Worm (Caenorhabditis elegans) whole organism, L2 larva: ENCODE results near the gene C27F2.6.

ENCODE experiments used
- C34F6.9 ChIP-seq: fragments of 150-350 bp; optimal IDR thresholded peaks from 2 replicates; lab custom pipeline; 2014; ENCODE audit warnings: missing biosample characterization, missing genetic modification characterization
- F13H6.1 ChIP-seq: sonication (generic microtip); optimal IDR thresholded peaks from 2 replicates; lab custom pipeline; 2016; ENCODE audit warnings: missing genetic modification characterization, missing compliant biosample characterization
- R02D3.7 ChIP-seq: fragments of 150-350 bp; optimal IDR thresholded peaks from 2 replicates; lab custom pipeline; 2014; ENCODE audit warnings: missing biosample characterization, missing genetic modification characterization
- Y55F3AM.14 ChIP-seq: fragments of 200-800 bp; sonication (Bioruptor generic); optimal IDR thresholded peaks from 2 replicates; lab custom pipeline; 2018; ENCODE audit warnings: mild to moderate bottlenecking, missing genetic modification characterization, missing compliant biosample characterization
- ZK546.5 ChIP-seq: sonication (generic microtip); optimal IDR thresholded peaks from 2 replicates; lab custom pipeline; 2017; ENCODE audit warnings: missing biosample characterization, missing genetic modification characterization
- alr-1 ChIP-seq: fragments of 150-350 bp; optimal IDR thresholded peaks from 2 replicates; lab custom pipeline; 2014; ENCODE audit warnings: missing biosample characterization, missing genetic modification characterization
- aly-2 ChIP-seq: fragments of 150-350 bp; optimal IDR thresholded peaks from 2 replicates; lab custom pipeline; 2014; ENCODE audit warnings: missing biosample characterization, missing genetic modification characterization
- ama-1 ChIP-seq: fragments of 150-350 bp; optimal IDR thresholded peaks from 2 replicates; lab custom pipeline; 2018; ENCODE audit warnings: inconsistent platforms
- blmp-1 ChIP-seq: sonication (generic microtip); optimal IDR thresholded peaks from 2 replicates; lab custom pipeline; 2017; ENCODE audit warnings: missing genetic modification characterization, mild to moderate bottlenecking, missing compliant biosample characterization, antibody characterized with exemption, moderate library complexity; ENCODE audit not compliant: insufficient read depth
- ceh-16 ChIP-seq: fragments of 150-350 bp; optimal IDR thresholded peaks from 2 replicates; lab custom pipeline; 2014; ENCODE audit warnings: missing biosample characterization, missing genetic modification characterization
- ceh-82 ChIP-seq: fragments of 150-350 bp; optimal IDR thresholded peaks from 2 replicates; lab custom pipeline; 2014; ENCODE audit warnings: missing biosample characterization, missing genetic modification characterization
- crh-2 ChIP-seq: sonication (generic microtip); optimal IDR thresholded peaks from 2 replicates; lab custom pipeline; 2017; ENCODE audit warnings: missing biosample characterization, missing genetic modification characterization
- dmd-4 ChIP-seq: sonication (generic microtip); optimal IDR thresholded peaks from 2 replicates; lab custom pipeline; 2017; ENCODE audit warnings: missing biosample characterization, missing genetic modification characterization
- egl-27 ChIP-seq: sonication (generic microtip); optimal IDR thresholded peaks from 3 replicates; lab custom pipeline; 2017; ENCODE audit warnings: missing biosample characterization, missing genetic modification reagents, missing genetic modification characterization
- elt-1 ChIP-seq: fragments of 150-350 bp; optimal IDR thresholded peaks from 2 replicates; lab custom pipeline; 2014; ENCODE audit warnings: missing biosample characterization, missing genetic modification characterization
- elt-3 ChIP-seq: sonication (generic microtip); optimal IDR thresholded peaks from 2 replicates; lab custom pipeline; 2017; ENCODE audit warnings: missing biosample characterization, missing genetic modification characterization
- fos-1 ChIP-seq: fragments of 150-350 bp; optimal IDR thresholded peaks from 2 replicates; lab custom pipeline; 2014; ENCODE audit warnings: missing biosample characterization, missing genetic modification characterization
- gmeb-1 ChIP-seq: fragments of 150-350 bp; optimal IDR thresholded peaks from 2 replicates; lab custom pipeline; 2014; ENCODE audit warnings: missing biosample characterization, missing genetic modification characterization
- lin-11 ChIP-seq: fragments of 150-350 bp; sonication (generic microtip); optimal IDR thresholded peaks from 2 replicates; lab custom pipeline; 2014; ENCODE audit warnings: missing biosample characterization, missing genetic modification characterization, inconsistent platforms, mixed read lengths
- lin-13 ChIP-seq: fragments of 150-350 bp; optimal IDR thresholded peaks from 2 replicates; lab custom pipeline; 2014; ENCODE audit warnings: missing biosample characterization, missing genetic modification reagents, missing genetic modification characterization
- lin-39 ChIP-seq: fragments of 150-350 bp; optimal IDR thresholded peaks from 2 replicates; lab custom pipeline; 2014; ENCODE audit warnings: missing biosample characterization, missing genetic modification reagents, missing genetic modification characterization
- lsy-2 ChIP-seq, 2 experiments: fragments of 150-350 bp in 1 of 2; sonication (generic microtip) in 1 of 2; optimal IDR thresholded peaks; 2 replicates each; lab custom pipeline; 2014 to 2017; ENCODE audit warnings: missing biosample characterization in 2 of 2, missing genetic modification characterization in 2 of 2
- mab-5 ChIP-seq: fragments of 150-350 bp; optimal IDR thresholded peaks from 2 replicates; lab custom pipeline; 2014; ENCODE audit warnings: missing biosample characterization, missing genetic modification characterization
- mbf-1 ChIP-seq: sonication (generic microtip); optimal IDR thresholded peaks from 2 replicates; lab custom pipeline; 2017; ENCODE audit warnings: missing biosample characterization, missing genetic modification characterization
- mdl-1 ChIP-seq, 2 experiments: fragments of 150-350 bp in 1 of 2; sonication (generic microtip) in 1 of 2; optimal IDR thresholded peaks; 2 replicates each; lab custom pipeline; 2017; ENCODE audit warnings: missing biosample characterization in 2 of 2, missing genetic modification characterization in 2 of 2
- nhr-10 ChIP-seq: sonication (generic microtip); optimal IDR thresholded peaks from 2 replicates; lab custom pipeline; 2017; ENCODE audit warnings: missing biosample characterization, missing genetic modification characterization
- nhr-11 ChIP-seq: fragments of 150-350 bp; optimal IDR thresholded peaks from 2 replicates; lab custom pipeline; 2014; ENCODE audit warnings: missing biosample characterization, missing genetic modification characterization
- nhr-12 ChIP-seq: fragments of 150-350 bp; optimal IDR thresholded peaks from 2 replicates; lab custom pipeline; 2014; ENCODE audit warnings: missing biosample characterization, missing genetic modification characterization
- nhr-129 ChIP-seq: fragments of 150-350 bp; optimal IDR thresholded peaks from 2 replicates; lab custom pipeline; 2014; ENCODE audit warnings: missing biosample characterization, missing genetic modification characterization
- nhr-21 ChIP-seq: fragments of 150-350 bp; optimal IDR thresholded peaks from 2 replicates; lab custom pipeline; 2014; ENCODE audit warnings: missing biosample characterization, missing genetic modification characterization
- nhr-23 ChIP-seq: fragments of 150-350 bp; optimal IDR thresholded peaks from 2 replicates; lab custom pipeline; 2014; ENCODE audit warnings: missing biosample characterization, missing genetic modification reagents, missing genetic modification characterization
- nhr-237 ChIP-seq: fragments of 150-350 bp; optimal IDR thresholded peaks from 2 replicates; lab custom pipeline; 2014; ENCODE audit warnings: missing biosample characterization, missing genetic modification characterization
- nhr-25 ChIP-seq: fragments of 150-350 bp; sonication (generic microtip); optimal IDR thresholded peaks from 3 replicates; lab custom pipeline; 2014; ENCODE audit warnings: missing biosample characterization, missing genetic modification characterization
- nhr-6 ChIP-seq: fragments of 150-350 bp; optimal IDR thresholded peaks from 2 replicates; lab custom pipeline; 2014; ENCODE audit warnings: missing biosample characterization, missing genetic modification characterization
- peb-1 ChIP-seq: fragments of 150-350 bp; optimal IDR thresholded peaks from 2 replicates; lab custom pipeline; 2014; ENCODE audit warnings: missing biosample characterization, missing genetic modification characterization
- sem-4 ChIP-seq: fragments of 150-350 bp; optimal IDR thresholded peaks from 2 replicates; lab custom pipeline; 2014; ENCODE audit warnings: missing biosample characterization, missing genetic modification reagents, missing genetic modification characterization
- skn-1 ChIP-seq: sonication (generic microtip); optimal IDR thresholded peaks from 2 replicates; lab custom pipeline; 2017; ENCODE audit warnings: missing biosample characterization, missing genetic modification characterization
- sma-3 ChIP-seq: sonication (generic microtip); optimal IDR thresholded peaks from 2 replicates; lab custom pipeline; 2016; ENCODE audit warnings: missing genetic modification reagents, missing genetic modification characterization, missing compliant biosample characterization
- sma-9 ChIP-seq, 2 experiments: fragments of 150-350 bp in 1 of 2; sonication (generic microtip) in 1 of 2; optimal IDR thresholded peaks; 2 replicates each; lab custom pipeline; 2014 to 2016; ENCODE audit warnings: missing genetic modification characterization in 2 of 2, mild to moderate bottlenecking in 1 of 2, missing biosample characterization in 1 of 2, missing compliant biosample characterization in 1 of 2, missing genetic modification reagents in 1 of 2, moderate library complexity in 1 of 2
- snpc-4 ChIP-seq: fragments of 150-350 bp; optimal IDR thresholded peaks from 2 replicates; lab custom pipeline; 2014; ENCODE audit warnings: missing biosample characterization, missing genetic modification characterization
- unc-39 ChIP-seq: fragments of 150-350 bp; optimal IDR thresholded peaks from 2 replicates; lab custom pipeline; 2014; ENCODE audit warnings: missing biosample characterization, missing genetic modification characterization
- unc-55 ChIP-seq: fragments of 150-350 bp; sonication (generic microtip); optimal IDR thresholded peaks from 3 replicates; lab custom pipeline; 2014; ENCODE audit warnings: missing biosample characterization, missing genetic modification reagents, missing genetic modification characterization
- unc-62 ChIP-seq: fragments of 150-350 bp; optimal IDR thresholded peaks from 2 replicates; lab custom pipeline; 2014; ENCODE audit warnings: missing biosample characterization, missing genetic modification reagents, missing genetic modification characterization
- zag-1 ChIP-seq: fragments of 150-350 bp; optimal IDR thresholded peaks from 2 replicates; lab custom pipeline; 2014; ENCODE audit warnings: missing biosample characterization, missing genetic modification characterization
- ztf-1 ChIP-seq: fragments of 200-800 bp; sonication (Bioruptor generic); conservative IDR thresholded peaks from 2 replicates; pipeline ENCODE4 v1.3.6; 2022; ENCODE audit warnings: missing genetic modification characterization, missing compliant biosample characterization
- ztf-11 ChIP-seq: sonication (generic microtip); optimal IDR thresholded peaks from 2 replicates; lab custom pipeline; 2017; ENCODE audit warnings: missing biosample characterization, missing genetic modification characterization
- ztf-4 ChIP-seq: fragments of 150-350 bp; optimal IDR thresholded peaks from 2 replicates; lab custom pipeline; 2014; ENCODE audit warnings: missing biosample characterization, missing genetic modification characterization

The C27F2.6 gene

DNA sequence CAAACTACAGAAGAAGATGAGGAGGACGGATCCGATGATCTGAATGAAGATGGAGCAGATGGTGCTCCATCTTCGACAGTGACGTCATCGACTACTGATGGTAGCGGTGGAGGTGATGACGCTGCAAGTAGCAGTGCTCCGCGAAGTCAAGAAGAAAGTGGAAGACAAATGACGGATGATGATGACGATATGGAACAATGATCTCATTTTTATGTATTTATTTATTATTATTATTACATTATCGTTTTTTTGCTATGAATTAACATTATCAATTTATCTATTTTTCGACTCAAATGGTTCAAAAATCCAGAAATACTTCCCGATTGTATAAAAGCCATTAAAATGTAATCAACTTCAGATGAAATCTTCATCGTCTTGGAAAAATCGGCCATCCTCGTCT lies 41.4 kb upstream of the C27F2.6 start, which contains the start of gene R144.3:
Gene R144.3 (plus strand): TSS at position 301 of the 400 bp plus-strand sequence.
- TF ChIP-seq unc-39 (tag; lab: Kevin White, UChicago) (no peak), gmeb-1 (tag; lab: Kevin White, UChicago) (no peak), mbf-1 (tag; lab: Kevin White, UChicago) (no peak), ztf-4 (tag; lab: Kevin White, UChicago) (no peak), nhr-25 (no peak), sma-3 (GFP tag; lab: Kevin White, UChicago) (no peak), lin-39 (no peak), R02D3.7 (tag; lab: Kevin White, UChicago) (no peak), egl-27 (tag; lab: Kevin White, UChicago) (no peak), ztf-11 (tag; lab: Kevin White, UChicago) (no peak), nhr-12 (tag; lab: Kevin White, UChicago) (no peak), lsy-2 (tag; optimal IDR thresholded peaks at IDR 0.05; lab: Kevin White, UChicago) (no peak), sem-4 (no peak), C34F6.9 (tag; lab: Kevin White, UChicago) (no peak)

DNA sequence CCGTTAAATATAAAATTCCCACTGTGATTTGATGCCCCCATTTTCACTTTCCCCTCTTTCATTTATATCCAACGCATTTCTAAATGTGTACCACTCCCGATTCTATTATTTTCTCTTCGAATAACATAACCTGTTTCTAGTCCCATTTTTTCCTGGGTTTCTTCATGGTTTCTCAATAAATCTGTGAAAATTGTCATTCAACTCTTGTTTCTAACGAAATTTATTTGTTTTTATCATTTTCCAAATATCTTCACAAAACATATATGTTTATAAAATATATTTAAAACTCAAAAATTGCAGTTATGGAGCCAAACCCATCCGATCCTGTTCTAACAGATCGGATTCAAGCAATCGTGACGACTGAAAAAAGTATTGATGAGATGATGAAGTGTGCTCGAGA lies 40.7 kb upstream of the C27F2.6 start, which contains the start of gene mdt-11:
Gene mdt-11 (plus strand): TSS at position 301 of the 400 bp plus-strand sequence.
- TF ChIP-seq egl-27 (tag; lab: Kevin White, UChicago) = no peak
- TF ChIP-seq elt-1 (tag; lab: Kevin White, UChicago) = no peak
- no peak for TF ChIP-seq ztf-1 (GFP tag; lab: Robert Waterston, UW)
- TF ChIP-seq ztf-11 (tag; lab: Kevin White, UChicago) = no peak
- no peak for TF ChIP-seq snpc-4
- TF ChIP-seq dmd-4 = no peak

DNA sequence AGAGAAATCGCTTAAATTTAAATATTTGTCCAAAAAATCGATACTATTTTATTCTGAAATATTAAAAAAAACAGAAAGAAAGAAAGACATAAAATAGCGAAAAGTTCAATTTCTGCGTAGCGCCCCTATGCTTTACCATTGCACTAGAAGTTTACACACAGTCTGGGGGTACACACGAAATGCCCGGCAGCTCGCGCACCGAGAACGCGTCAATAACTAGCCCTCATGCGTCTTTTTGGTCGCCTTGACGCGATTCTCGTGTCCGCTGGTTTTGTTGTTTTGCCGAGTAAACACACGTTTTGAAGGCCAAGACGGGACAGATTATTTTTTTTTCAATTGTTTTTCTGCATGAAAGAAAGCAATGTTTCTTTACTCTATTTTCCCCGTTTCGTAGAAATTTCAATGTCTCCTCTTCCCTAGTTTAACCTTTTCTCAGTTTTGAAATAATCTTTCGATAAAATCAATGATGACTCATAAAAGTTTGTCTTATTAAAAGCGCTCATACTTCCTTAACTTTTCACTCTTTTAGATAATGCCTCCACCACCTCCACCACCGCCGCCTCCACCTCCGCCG lies 37.9 kb upstream of the C27F2.6 start, which contains the start of gene wip-1:
Gene wip-1 (plus strand): TSS at position 524 of the 574 bp plus-strand sequence.
- TF ChIP-seq ama-1 (lab: Kevin White, UChicago) (peak; percentile 66), mab-5 (tag; lab: Kevin White, UChicago) (peak; percentile 96), snpc-4 (peak; percentile 88), elt-3 (tag; lab: Kevin White, UChicago) (no peak), elt-1 (tag; lab: Kevin White, UChicago) (no peak), nhr-25 (peak; percentile 99), mbf-1 (tag; lab: Kevin White, UChicago) (peak; percentile 52), unc-62 (GFP tag; lab: Kevin White, UChicago) (peak; percentile 61), C34F6.9 (tag; lab: Kevin White, UChicago) (peak; percentile 99), nhr-10 (tag; lab: Kevin White, UChicago) (peak; percentile 82), skn-1 (tag; lab: Kevin White, UChicago) (no peak), sma-9 (GFP tag; optimal IDR thresholded peaks at IDR 0.05; lab: Kevin White, UChicago) (peak; percentile 96), sma-9 (tag; optimal IDR thresholded peaks at IDR 0.05; lab: Kevin White, UChicago) (no peak), nhr-12 (tag; lab: Kevin White, UChicago) (peak; percentile 73), alr-1 (tag; lab: Kevin White, UChicago) (no peak), ztf-11 (tag; lab: Kevin White, UChicago) (no peak), nhr-129 (peak; percentile 98), peb-1 (tag; lab: Kevin White, UChicago) (no peak), nhr-237 (tag; lab: Kevin White, UChicago) (peak; percentile 59), Y55F3AM.14 (GFP tag; lab: Kevin White, UChicago) (peak; percentile 95), nhr-23 (no peak), crh-2 (tag; lab: Kevin White, UChicago) (peak; percentile 99), blmp-1 (peak; percentile 84), aly-2 (tag; lab: Kevin White, UChicago) (no peak), ceh-16 (tag; lab: Kevin White, UChicago) (peak; percentile 63), gmeb-1 (tag; lab: Kevin White, UChicago) (peak; percentile 96), F13H6.1 (tag; lab: Kevin White, UChicago) (peak; percentile 99), fos-1 (tag; lab: Kevin White, UChicago) (peak; percentile 99), zag-1 (tag; lab: Kevin White, UChicago) (peak; percentile 94), lin-11 (tag; lab: Kevin White, UChicago) (peak; percentile 99), nhr-21 (tag; lab: Kevin White, UChicago) (peak; percentile 96), unc-55 (GFP tag; lab: Kevin White, UChicago) (peak; percentile 99), lin-39 (peak; percentile 75), mdl-1 (tag; optimal IDR thresholded peaks at IDR 0.05; lab: Kevin White, UChicago) (peak; percentile 14 to 81), R02D3.7 (tag; lab: Kevin White, UChicago) (peak; percentile 44), nhr-6 (tag; lab: Kevin White, UChicago) (peak; percentile 94), unc-39 (tag; lab: Kevin White, UChicago) (no peak), lin-13 (GFP tag; lab: Kevin White, UChicago) (peak; percentile 95), sem-4 (peak; percentile 98), ceh-82 (tag; lab: Kevin White, UChicago) (peak; percentile 75), sma-3 (GFP tag; lab: Kevin White, UChicago) (peak; percentile 99), ztf-1 (GFP tag; lab: Robert Waterston, UW) (no peak), nhr-11 (peak; percentile 77), egl-27 (tag; lab: Kevin White, UChicago) (peak; percentile 71), ZK546.5 (tag; lab: Kevin White, UChicago) (peak; percentile 61)
